In the genomic region with DNA sequence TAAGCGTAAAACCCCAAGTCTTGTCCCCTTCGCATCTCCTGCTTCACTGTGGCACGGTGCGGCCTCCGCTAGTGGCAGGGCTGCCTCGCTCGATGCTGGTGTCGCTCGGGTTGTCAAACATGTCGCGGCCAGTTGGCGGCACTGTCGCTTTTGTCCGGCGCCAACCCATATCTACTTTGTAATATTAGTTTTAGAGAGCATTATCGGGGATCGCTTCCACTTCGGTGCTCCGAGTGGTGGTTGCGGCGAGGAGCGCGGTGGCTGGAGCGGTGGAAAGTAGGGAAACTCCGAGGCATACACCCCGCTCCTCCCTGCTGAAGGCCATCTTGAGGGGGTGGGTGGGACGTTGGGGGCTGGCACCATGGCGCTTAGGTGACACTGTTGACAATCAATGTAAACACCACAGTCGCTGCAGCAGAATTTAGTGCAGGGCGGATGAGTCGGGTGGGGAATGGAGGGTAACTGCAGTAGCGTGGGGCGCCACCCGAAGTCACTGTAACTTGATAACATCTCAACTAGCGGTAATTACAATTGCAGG, we compare ENCODE assay signal across 3 fruit fly cellular contexts.
TF ChIP-seq lines count a peak whose summit lies in the region.

No protein-coding gene starts in this region.

- TF ChIP-seq CTCF in whole organism, embryonic (GFP tag; optimal IDR thresholded peaks at IDR 0.05; lab: Kevin White, UChicago) = peak; percentile 11

TF ChIP-seq in whole organism, embryonic, 481 proteins besides CTCF, POLR2A, EP300 and RAD21 (continues in another document):
- TF ChIP-seq CG32767 (GFP tag; IDR thresholded peaks at IDR 0.05; lab: Robert Waterston, UW) (no peak), p53 (GFP tag; optimal IDR thresholded peaks at IDR 0.05; lab: Kevin White, UChicago) (no peak), mld (GFP tag; IDR thresholded peaks at IDR 0.05; lab: Robert Waterston, UW; ENCODE audit: partially characterized antibody) (no peak), CG9876 (GFP tag; optimal IDR thresholded peaks at IDR 0.05; lab: Kevin White, UChicago) (no peak), shn (GFP tag; optimal IDR thresholded peaks at IDR 0.05; lab: Kevin White, UChicago) (no peak), Ssrp (tag; optimal IDR thresholded peaks at IDR 0.05; lab: Kevin White, UChicago) (no peak), org-1 (GFP tag; optimal IDR thresholded peaks at IDR 0.05; lab: Kevin White, UChicago) (peak; percentile 57), CG12744 (GFP tag; optimal IDR thresholded peaks at IDR 0.05; lab: Kevin White, UChicago) (no peak), nerfin-2 (GFP tag; IDR thresholded peaks at IDR 0.05; lab: Robert Waterston, UW; ENCODE audit: partially characterized antibody) (no peak), Dip2 (GFP tag; IDR thresholded peaks at IDR 0.05; lab: Robert Waterston, UW) (no peak), CG12155 (GFP tag; optimal IDR thresholded peaks at IDR 0.05; lab: Kevin White, UChicago) (no peak), CG6813 (GFP tag; optimal IDR thresholded peaks at IDR 0.05; lab: Kevin White, UChicago) (peak; percentile 44), lab (GFP tag; optimal IDR thresholded peaks at IDR 0.05; lab: Kevin White, UChicago) (peak; percentile 68), CG10462 (GFP tag; optimal IDR thresholded peaks at IDR 0.05; lab: Kevin White, UChicago) (no peak), CG14860 (GFP tag; IDR thresholded peaks at IDR 0.05; lab: Robert Waterston, UW; ENCODE audit: partially characterized antibody) (no peak), CG4360 (GFP tag; IDR thresholded peaks at IDR 0.05; lab: Robert Waterston, UW) (no peak), bigmax (GFP tag; optimal IDR thresholded peaks at IDR 0.05; lab: Kevin White, UChicago) (no peak), CG7271 (tag; optimal IDR thresholded peaks at IDR 0.05; lab: Kevin White, UChicago) (no peak), ssp (GFP tag; IDR thresholded peaks at IDR 0.05; lab: Robert Waterston, UW) (no peak), fd102C (GFP tag; optimal IDR thresholded peaks at IDR 0.05; lab: Kevin White, UChicago) (peak; percentile 17), klu (GFP tag; IDR thresholded peaks at IDR 0.05; lab: Robert Waterston, UW) (no peak), Sox102F (GFP tag; optimal IDR thresholded peaks at IDR 0.05; lab: Kevin White, UChicago) (no peak), caup (GFP tag; optimal IDR thresholded peaks at IDR 0.05; lab: Kevin White, UChicago; ENCODE audit: severe bottlenecking) (no peak), CG1792 (GFP tag; optimal IDR thresholded peaks at IDR 0.05; lab: Kevin White, UChicago) (no peak), CG11504 (tag; optimal IDR thresholded peaks at IDR 0.05; lab: Kevin White, UChicago) (no peak), HLH54F (GFP tag; optimal IDR thresholded peaks at IDR 0.05; lab: Kevin White, UChicago) (no peak), CG10565 (GFP tag; optimal IDR thresholded peaks at IDR 0.05; lab: Kevin White, UChicago) (no peak), CG9437 (GFP tag; optimal IDR thresholded peaks at IDR 0.05; lab: Kevin White, UChicago) (no peak), CG8388 (GFP tag; optimal IDR thresholded peaks at IDR 0.05; lab: Kevin White, UChicago) (no peak)

TF ChIP-seq in whole organism, prepupa, 60 proteins besides CTCF, POLR2A, EP300 and RAD21:
- TF ChIP-seq topi (GFP tag; optimal IDR thresholded peaks at IDR 0.05; lab: Kevin White, UChicago) (no peak), Sox14 (GFP tag; optimal IDR thresholded peaks at IDR 0.05; lab: Kevin White, UChicago) (no peak), Hr4 (GFP tag; optimal IDR thresholded peaks at IDR 0.05; lab: Kevin White, UChicago) (peak; percentile 25), CG32006 (GFP tag; optimal IDR thresholded peaks at IDR 0.05; lab: Kevin White, UChicago) (no peak), dsx (GFP tag; optimal IDR thresholded peaks at IDR 0.05; lab: Kevin White, UChicago; ENCODE audit: poor library complexity, severe bottlenecking) (peak; percentile 50), CG11294 (GFP tag; IDR thresholded peaks at IDR 0.05; lab: Robert Waterston, UW) (peak; percentile 11; the same call in 1 of the 2 replicates), Lpt (GFP tag; optimal IDR thresholded peaks at IDR 0.05; lab: Kevin White, UChicago) (no peak), CG6276 (GFP tag; optimal IDR thresholded peaks at IDR 0.05; lab: Kevin White, UChicago) (peak; percentile 23), net (GFP tag; optimal IDR thresholded peaks at IDR 0.05; lab: Kevin White, UChicago) (no peak), CG11762 (GFP tag; optimal IDR thresholded peaks at IDR 0.05; lab: Kevin White, UChicago; ENCODE audit: insufficient read depth) (no peak), Blimp-1 (GFP tag; optimal IDR thresholded peaks at IDR 0.05; lab: Kevin White, UChicago) (no peak), CG6163 (GFP tag; IDR thresholded peaks at IDR 0.05; lab: Robert Waterston, UW) (no peak), svp (GFP tag; lab: Kevin White, UChicago) (no peak), CG16779 (tag; optimal IDR thresholded peaks at IDR 0.05; lab: Kevin White, UChicago) (no peak), acj6 (GFP tag; optimal IDR thresholded peaks at IDR 0.05; lab: Kevin White, UChicago) (no peak), dac (GFP tag; optimal IDR thresholded peaks at IDR 0.05; lab: Kevin White, UChicago) (no peak), Hr39 (GFP tag; optimal IDR thresholded peaks at IDR 0.05; lab: Kevin White, UChicago) (no peak), CG8319 (GFP tag; optimal IDR thresholded peaks at IDR 0.05; lab: Kevin White, UChicago) (no peak), fd59A (GFP tag; optimal IDR thresholded peaks at IDR 0.05; lab: Kevin White, UChicago) (no peak), ss (GFP tag; optimal IDR thresholded peaks at IDR 0.05; lab: Kevin White, UChicago) (no peak), fkh (GFP tag; optimal IDR thresholded peaks at IDR 0.05; lab: Kevin White, UChicago) (peak; percentile 87), Ets21C (GFP tag; optimal IDR thresholded peaks at IDR 0.05; lab: Kevin White, UChicago) (no peak), CG8632 (GFP tag; optimal IDR thresholded peaks at IDR 0.05; lab: Kevin White, UChicago) (no peak)

TF ChIP-seq in whole organism, pupa, 21 proteins besides CTCF, POLR2A, EP300 and RAD21:
- TF ChIP-seq D1 (tag; optimal IDR thresholded peaks at IDR 0.05; lab: Kevin White, UChicago) (no peak), CG12605 (GFP tag; IDR thresholded peaks at IDR 0.05; lab: Robert Waterston, UW) (no peak), CG4496 (GFP tag; IDR thresholded peaks at IDR 0.05; lab: Robert Waterston, UW) (no peak), fd96Ca (GFP tag; IDR thresholded peaks at IDR 0.05; lab: Robert Waterston, UW) (peak; percentile 50; the same call in 1 of the 3 replicates)

Comparison
In these comparisons a context has a peak if more than half of its experiments do, and no peak if none do; other contexts are left out.
1. Of the 7 proteins assayed by ChIP-seq in both whole organism, embryonic and whole organism, prepupa: peak only in whole organism, embryonic: Blimp-1; only in whole organism, prepupa: none; in both: none; in neither: 6.